Worm (Caenorhabditis elegans) whole organism, L4 larva: ENCODE results near the gene R03G8.3.

ENCODE experiments used
- F37D6.2 ChIP-seq: sonication (generic microtip); optimal IDR thresholded peaks from 2 replicates; lab custom pipeline; 2016; ENCODE audit warnings: mild to moderate bottlenecking, missing genetic modification characterization, missing compliant biosample characterization
- F44E2.7 ChIP-seq: fragments of 200-800 bp; sonication (Bioruptor generic); IDR thresholded peaks from 2 replicates; pipeline ENCODE4 v2.1.2; 2022; ENCODE audit warnings: missing genetic modification characterization, missing compliant biosample characterization
- Y105C5A.15 ChIP-seq: fragments of 200-800 bp; sonication (Bioruptor generic); IDR thresholded peaks from 2 replicates; pipeline ENCODE4 v1.3.6; 2022; ENCODE audit warnings: missing genetic modification characterization, missing compliant biosample characterization
- Y48G9A.11 ChIP-seq: fragments of 200-800 bp; sonication (Bioruptor generic); IDR thresholded peaks from 2 replicates; pipeline ENCODE4 v1.3.6; 2022; ENCODE audit warnings: missing genetic modification reagents, missing genetic modification characterization, missing compliant biosample characterization
- Y5F2A.4 ChIP-seq: fragments of 200-800 bp; sonication (Bioruptor generic); optimal IDR thresholded peaks from 2 replicates; lab custom pipeline; 2018; ENCODE audit warnings: mild to moderate bottlenecking, missing genetic modification characterization, missing compliant biosample characterization
- ZK337.2 ChIP-seq: fragments of 200-800 bp; sonication (Bioruptor generic); IDR thresholded peaks from 2 replicates; pipeline ENCODE4 v1.3.6; 2022; ENCODE audit warnings: missing genetic modification reagents, missing genetic modification characterization, missing compliant biosample characterization
- aly-2 ChIP-seq: sonication (generic microtip); optimal IDR thresholded peaks from 2 replicates; lab custom pipeline; 2018; ENCODE audit warnings: missing biosample characterization, missing genetic modification characterization
- ama-1 ChIP-seq: fragments of 150-350 bp; optimal IDR thresholded peaks from 2 replicates; lab custom pipeline; 2014; ENCODE audit warnings: inconsistent platforms, mixed read lengths
- arid-1 ChIP-seq: fragments of 200-800 bp; sonication (Bioruptor generic); conservative IDR thresholded peaks from 2 replicates; pipeline ENCODE4 v1.3.6; 2022; ENCODE audit warnings: missing genetic modification reagents, missing genetic modification characterization, missing compliant biosample characterization
- attf-4 ChIP-seq: sonication (generic microtip); optimal IDR thresholded peaks from 3 replicates; lab custom pipeline; 2017; ENCODE audit warnings: missing biosample characterization, missing genetic modification characterization
- ceh-28 ChIP-seq: fragments of 150-350 bp; optimal IDR thresholded peaks from 2 replicates; lab custom pipeline; 2014; ENCODE audit warnings: missing biosample characterization, missing genetic modification reagents, missing genetic modification characterization
- ceh-32 ChIP-seq: sonication (generic microtip); optimal IDR thresholded peaks from 2 replicates; lab custom pipeline; 2016; ENCODE audit warnings: mild to moderate bottlenecking, missing genetic modification characterization, missing compliant biosample characterization; ENCODE audit not compliant: poor library complexity
- ceh-44 ChIP-seq: fragments of 200-800 bp; sonication (Bioruptor generic); IDR thresholded peaks from 2 replicates; pipeline ENCODE4 v1.3.6; 2022; ENCODE audit warnings: missing genetic modification reagents, missing genetic modification characterization, missing compliant biosample characterization
- ceh-82 ChIP-seq: sonication (generic microtip); optimal IDR thresholded peaks from 2 replicates; lab custom pipeline; 2017; ENCODE audit warnings: missing biosample characterization, missing genetic modification characterization
- ctbp-1 ChIP-seq: fragments of 200-800 bp; sonication (Bioruptor generic); IDR thresholded peaks from 2 replicates; pipeline ENCODE4 v1.3.6; 2022; ENCODE audit warnings: missing genetic modification reagents, missing genetic modification characterization, missing compliant biosample characterization
- daf-16 ChIP-seq, 3 experiments: sonication (generic microtip); optimal IDR thresholded peaks; 2 replicates each; lab custom pipeline; 2016 to 2017; ENCODE audit warnings: missing genetic modification characterization in 3 of 3, missing genetic modification reagents in 3 of 3, mild to moderate bottlenecking in 2 of 3, missing compliant biosample characterization in 2 of 3, missing biosample characterization in 1 of 3, moderate library complexity in 1 of 3
- daf-19 ChIP-seq: fragments of 200-800 bp; sonication (Bioruptor generic); conservative IDR thresholded peaks from 2 replicates; pipeline ENCODE4 v1.3.6; 2022; ENCODE audit warnings: missing genetic modification characterization, missing compliant biosample characterization
- dpl-1 ChIP-seq: fragments of 150-350 bp; optimal IDR thresholded peaks from 2 replicates; lab custom pipeline; 2014; ENCODE audit warnings: missing biosample characterization, missing genetic modification reagents, missing genetic modification characterization
- duxl-1 ChIP-seq: sonication (generic microtip); optimal IDR thresholded peaks from 2 replicates; lab custom pipeline; 2016; ENCODE audit warnings: mild to moderate bottlenecking, missing genetic modification characterization, moderate library complexity, missing compliant biosample characterization; ENCODE audit not compliant: poor library complexity
- dve-1 ChIP-seq: sonication (generic microtip); optimal IDR thresholded peaks from 2 replicates; lab custom pipeline; 2017; ENCODE audit warnings: antibody characterized with exemption, mild to moderate bottlenecking, missing genetic modification characterization, missing compliant biosample characterization; ENCODE audit not compliant: insufficient read depth
- egl-27 ChIP-seq: sonication (generic microtip); optimal IDR thresholded peaks from 3 replicates; lab custom pipeline; 2017; ENCODE audit warnings: missing biosample characterization, missing genetic modification reagents, missing genetic modification characterization
- fkh-10 ChIP-seq: fragments of 150-350 bp; optimal IDR thresholded peaks from 2 replicates; lab custom pipeline; 2014; ENCODE audit warnings: missing biosample characterization, missing genetic modification reagents, missing genetic modification characterization
- hif-1 ChIP-seq, 2 experiments: sonication (generic microtip); optimal IDR thresholded peaks; 2 replicates each; lab custom pipeline; 2016 to 2017; ENCODE audit warnings: missing compliant biosample characterization in 2 of 2, missing genetic modification characterization in 2 of 2, missing genetic modification reagents in 2 of 2, missing genotype in 2 of 2, mild to moderate bottlenecking in 1 of 2
- hlh-30 ChIP-seq: sonication (generic microtip); optimal IDR thresholded peaks from 2 replicates; lab custom pipeline; 2017; ENCODE audit warnings: antibody characterized with exemption, mild to moderate bottlenecking, missing genetic modification characterization, missing compliant biosample characterization; ENCODE audit not compliant: insufficient read depth
- lim-7 ChIP-seq: fragments of 200-800 bp; sonication (Bioruptor generic); IDR thresholded peaks from 2 replicates; pipeline ENCODE4 v1.3.6; 2022; ENCODE audit warnings: missing genetic modification characterization, missing compliant biosample characterization
- lin-38 ChIP-seq: fragments of 200-800 bp; sonication (Bioruptor generic); IDR thresholded peaks from 2 replicates; pipeline ENCODE4 v1.3.6; 2022; ENCODE audit warnings: missing genetic modification reagents, missing genetic modification characterization, missing compliant biosample characterization
- madf-5 ChIP-seq, 2 experiments: fragments of 200-800 bp; sonication (Bioruptor generic); IDR thresholded peaks; 2 replicates each; pipeline ENCODE4 v1.3.6; 2022; ENCODE audit warnings: missing compliant biosample characterization in 2 of 2, missing genetic modification characterization in 2 of 2
- mdl-1 ChIP-seq, 2 experiments: fragments of 150-350 bp in 1 of 2; sonication (generic microtip) in 1 of 2; optimal IDR thresholded peaks; 2 replicates each; lab custom pipeline; 2014 to 2017; ENCODE audit warnings: missing biosample characterization in 2 of 2, missing genetic modification characterization in 2 of 2
- mes-2 ChIP-seq: sonication (generic microtip); optimal IDR thresholded peaks from 2 replicates; lab custom pipeline; 2016; ENCODE audit warnings: missing genotype, mild to moderate bottlenecking, missing genetic modification characterization, missing compliant biosample characterization; ENCODE audit not compliant: poor library complexity, severe bottlenecking
- nhr-10 ChIP-seq: fragments of 150-350 bp; optimal IDR thresholded peaks from 2 replicates; lab custom pipeline; 2014; ENCODE audit warnings: missing biosample characterization, missing genetic modification characterization
- nhr-102 ChIP-seq: sonication (generic microtip); optimal IDR thresholded peaks from 2 replicates; lab custom pipeline; 2016; ENCODE audit warnings: mild to moderate bottlenecking, missing genetic modification characterization, moderate library complexity, missing compliant biosample characterization
- nhr-28 ChIP-seq: fragments of 150-350 bp; optimal IDR thresholded peaks from 2 replicates; lab custom pipeline; 2014; ENCODE audit warnings: missing biosample characterization, missing genetic modification characterization
- nhr-41 ChIP-seq: fragments of 200-800 bp; sonication (Bioruptor generic); IDR thresholded peaks from 2 replicates; pipeline ENCODE4 v1.3.6; 2022; ENCODE audit warnings: missing genetic modification reagents, missing genetic modification characterization, missing compliant biosample characterization
- nhr-48 ChIP-seq: sonication (generic microtip); optimal IDR thresholded peaks from 2 replicates; lab custom pipeline; 2016; ENCODE audit warnings: mild to moderate bottlenecking, missing genetic modification characterization, missing compliant biosample characterization
- nhr-6 ChIP-seq: fragments of 150-350 bp; optimal IDR thresholded peaks from 2 replicates; lab custom pipeline; 2014; ENCODE audit warnings: missing biosample characterization, missing genetic modification characterization
- php-3 ChIP-seq: fragments of 200-800 bp; sonication (Bioruptor generic); IDR thresholded peaks from 2 replicates; pipeline ENCODE4 v1.3.6; 2022; ENCODE audit warnings: missing genetic modification reagents, missing genetic modification characterization, missing compliant biosample characterization
- rbr-2 ChIP-seq: sonication (generic microtip); optimal IDR thresholded peaks from 2 replicates; lab custom pipeline; 2016; ENCODE audit warnings: missing genotype, missing genetic modification characterization, missing compliant biosample characterization
- saeg-2 ChIP-seq: fragments of 200-800 bp; sonication (Bioruptor generic); IDR thresholded peaks from 2 replicates; pipeline ENCODE4 v1.3.6; 2022; ENCODE audit warnings: missing genetic modification reagents, missing genetic modification characterization, missing compliant biosample characterization
- sdz-12 ChIP-seq: fragments of 200-800 bp; sonication (Bioruptor generic); optimal IDR thresholded peaks from 2 replicates; lab custom pipeline; 2018; ENCODE audit warnings: mild to moderate bottlenecking, missing genetic modification characterization, missing compliant biosample characterization
- spr-1 ChIP-seq: sonication (generic microtip); optimal IDR thresholded peaks from 2 replicates; lab custom pipeline; 2016; ENCODE audit warnings: mild to moderate bottlenecking, missing genetic modification characterization, missing compliant biosample characterization
- tra-1 ChIP-seq: fragments of 200-800 bp; sonication (Bioruptor generic); IDR thresholded peaks from 2 replicates; pipeline ENCODE4 v1.3.6; 2022; ENCODE audit warnings: missing genetic modification reagents, missing genetic modification characterization, missing compliant biosample characterization
- unc-130 ChIP-seq: sonication (generic microtip); optimal IDR thresholded peaks from 2 replicates; lab custom pipeline; 2016; ENCODE audit warnings: missing genetic modification reagents, missing genetic modification characterization, missing compliant biosample characterization
- unc-39 ChIP-seq: sonication (generic microtip); optimal IDR thresholded peaks from 2 replicates; lab custom pipeline; 2017; ENCODE audit warnings: missing biosample characterization, missing genetic modification characterization
- vab-7 ChIP-seq: fragments of 200-800 bp; sonication (Bioruptor generic); IDR thresholded peaks from 2 replicates; pipeline ENCODE4 v1.3.6; 2022; ENCODE audit warnings: missing genetic modification reagents, missing genetic modification characterization, missing compliant biosample characterization
- zag-1 ChIP-seq: fragments of 150-350 bp; optimal IDR thresholded peaks from 2 replicates; lab custom pipeline; 2014; ENCODE audit warnings: missing biosample characterization, missing genetic modification characterization
- zfp-2 ChIP-seq: sonication (generic microtip); optimal IDR thresholded peaks from 2 replicates; lab custom pipeline; 2016; ENCODE audit warnings: mild to moderate bottlenecking, missing genetic modification characterization, missing compliant biosample characterization
- zfp-3 ChIP-seq: fragments of 200-800 bp; sonication (Bioruptor generic); conservative IDR thresholded peaks from 2 replicates; pipeline ENCODE4 v1.3.6; 2022; ENCODE audit warnings: missing genetic modification reagents, missing genetic modification characterization, missing compliant biosample characterization
- zip-11 ChIP-seq: fragments of 200-800 bp; sonication (Bioruptor generic); IDR thresholded peaks from 2 replicates; pipeline ENCODE4 v1.3.6; 2022; ENCODE audit warnings: missing genetic modification characterization, missing compliant biosample characterization
- zip-2 ChIP-seq: fragments of 150-350 bp; optimal IDR thresholded peaks from 2 replicates; lab custom pipeline; 2014; ENCODE audit warnings: missing biosample characterization, missing genetic modification characterization
- ztf-11 ChIP-seq: fragments of 150-350 bp; optimal IDR thresholded peaks from 2 replicates; lab custom pipeline; 2014; ENCODE audit warnings: missing biosample characterization, missing genetic modification characterization

The R03G8.3 gene

ce11 chrX:13121104-13121503 is 30.3 kb downstream of the R03G8.3 start (continued):
- peak; percentile 70 for TF ChIP-seq hlh-30 (tag; lab: Kevin White, UChicago)
- no peak for TF ChIP-seq mes-2 (tag; lab: Kevin White, UChicago)
- TF ChIP-seq arid-1 (GFP tag; lab: Robert Waterston, UW) = no peak; the same call in none of the 2 replicates
- no peak for TF ChIP-seq egl-27 (tag; lab: Kevin White, UChicago)
- TF ChIP-seq zfp-2 (tag; lab: Kevin White, UChicago) = peak; percentile 4
- TF ChIP-seq Y105C5A.15 = peak; percentile 97
- TF ChIP-seq ceh-28 = no peak
- TF ChIP-seq madf-5 (GFP tag; IDR thresholded peaks at IDR 0.05; lab: Robert Waterston, UW) = peak; percentile 65 to 93; a peak in 3 of 4 replicates
- peak; percentile 37 for TF ChIP-seq nhr-48 (tag; lab: Kevin White, UChicago)
- TF ChIP-seq ceh-82 = no peak
- peak; percentile 84 for TF ChIP-seq ZK337.2 (GFP tag; lab: Robert Waterston, UW)
- no peak for TF ChIP-seq dpl-1 (GFP tag; lab: Kevin White, UChicago)
- no peak for TF ChIP-seq duxl-1 (tag; lab: Kevin White, UChicago)
- peak; percentile 78 for TF ChIP-seq zfp-3
- no peak for TF ChIP-seq aly-2 (tag; lab: Kevin White, UChicago)
- no peak for TF ChIP-seq ceh-32 (tag; lab: Kevin White, UChicago)
- TF ChIP-seq tra-1 (GFP tag; lab: Robert Waterston, UW) = peak; percentile 79
- TF ChIP-seq php-3 = peak; percentile 85
- TF ChIP-seq spr-1 (tag; lab: Kevin White, UChicago) = peak; percentile 33
- TF ChIP-seq dve-1 (tag; lab: Kevin White, UChicago) = peak; percentile 60
- peak; percentile 74 for TF ChIP-seq rbr-2 (tag; lab: Kevin White, UChicago)
- TF ChIP-seq Y5F2A.4 = peak; percentile 72
- no peak for TF ChIP-seq ztf-11 (tag; lab: Kevin White, UChicago)
- no peak for TF ChIP-seq unc-39
- TF ChIP-seq ceh-44 = peak; percentile 90
- TF ChIP-seq F44E2.7 (GFP tag; lab: Robert Waterston, UW) = no peak
- peak; percentile 84 for TF ChIP-seq saeg-2 (GFP tag; lab: Robert Waterston, UW)
- TF ChIP-seq zag-1 (tag; lab: Kevin White, UChicago) = no peak
- TF ChIP-seq lin-38 (GFP tag; lab: Robert Waterston, UW) = peak; percentile 82
- TF ChIP-seq nhr-6 (tag; lab: Kevin White, UChicago) = peak; percentile 20
- peak; percentile 95 for TF ChIP-seq vab-7
- TF ChIP-seq daf-19 (GFP tag; lab: Robert Waterston, UW) = no peak
- TF ChIP-seq attf-4 = no peak
- peak; percentile 89 for TF ChIP-seq ctbp-1 (GFP tag; lab: Robert Waterston, UW)
- peak; percentile 97 for TF ChIP-seq lim-7 (GFP tag; lab: Robert Waterston, UW)
- peak; percentile 64 for TF ChIP-seq F37D6.2 (tag; lab: Kevin White, UChicago)
- TF ChIP-seq nhr-102 (tag; lab: Kevin White, UChicago) = peak; percentile 70
- TF ChIP-seq hif-1 (tag; optimal IDR thresholded peaks at IDR 0.05; lab: Kevin White, UChicago) = peak; percentile 28 to 75
- peak; percentile 59 to 78 for TF ChIP-seq daf-16 (GFP tag; optimal IDR thresholded peaks at IDR 0.05; lab: Kevin White, UChicago)
- TF ChIP-seq daf-16 (tag; optimal IDR thresholded peaks at IDR 0.05; lab: Kevin White, UChicago) = peak; percentile 72
- TF ChIP-seq sdz-12 = peak; percentile 88
- peak; percentile 71 for TF ChIP-seq Y48G9A.11 (GFP tag; lab: Robert Waterston, UW)
- peak; percentile 63; the same call in 1 of the 2 replicates for TF ChIP-seq nhr-41 (GFP tag; lab: Robert Waterston, UW)
- TF ChIP-seq nhr-10 (tag; lab: Kevin White, UChicago) = no peak
- peak; percentile 34 for TF ChIP-seq fkh-10 (GFP tag; lab: Kevin White, UChicago)
- TF ChIP-seq ama-1 (lab: Kevin White, UChicago) = no peak
- TF ChIP-seq zip-2 = peak; percentile 11
- TF ChIP-seq mdl-1 (tag; optimal IDR thresholded peaks at IDR 0.05; lab: Kevin White, UChicago) = peak; percentile 34 to 59
- TF ChIP-seq nhr-28 (tag; lab: Kevin White, UChicago) = no peak
- peak; percentile 59; the same call in 1 of the 2 replicates for TF ChIP-seq zip-11
- TF ChIP-seq unc-130 (GFP tag; lab: Kevin White, UChicago) = peak; percentile 64
